Fruit fly (Drosophila melanogaster) whole organism, prepupa: ENCODE results near the gene CG11892.

Experiments used
- CG10631 ChIP-seq: fragments of 200-800 bp; sonication (Bioruptor generic); optimal IDR thresholded peaks from 2 replicates; lab custom pipeline; 2016; ENCODE audit warnings: missing biosample characterization, missing genetic modification characterization
- CG11294 ChIP-seq: fragments of 200-800 bp; sonication (Bioruptor generic); IDR thresholded peaks from 2 replicates; pipeline ENCODE4 v1.3.6; 2022; ENCODE audit warnings: missing biosample characterization, missing genetic modification characterization
- CG11762 ChIP-seq: fragments of 200-800 bp; sonication (Bioruptor generic); optimal IDR thresholded peaks from 3 replicates; lab custom pipeline; 2016; ENCODE audit warnings: missing biosample characterization, missing genetic modification characterization; ENCODE audit not compliant: insufficient read depth
- CG15336 ChIP-seq: fragments of 200-800 bp; sonication (Bioruptor generic); IDR thresholded peaks from 2 replicates; pipeline ENCODE4 v1.3.6; 2022; ENCODE audit warnings: missing biosample characterization, missing genetic modification characterization
- CG1621 ChIP-seq: fragments of 200-800 bp; sonication (Bioruptor generic); optimal IDR thresholded peaks from 3 replicates; lab custom pipeline; 2018; ENCODE audit warnings: missing biosample characterization, mild to moderate bottlenecking, missing genetic modification characterization
- CG16779 ChIP-seq: fragments of 200-800 bp; sonication (Bioruptor generic); optimal IDR thresholded peaks from 3 replicates; lab custom pipeline; 2017; ENCODE audit warnings: missing biosample characterization, mild to moderate bottlenecking, missing genetic modification characterization
- CG3032 ChIP-seq: fragments of 200-800 bp; optimal IDR thresholded peaks from 2 replicates; lab custom pipeline; 2019; ENCODE audit warnings: missing biosample characterization, mild to moderate bottlenecking, missing genetic modification characterization, moderate library complexity
- CG31627 ChIP-seq: fragments of 200-800 bp; sonication (Bioruptor generic); optimal IDR thresholded peaks from 3 replicates; lab custom pipeline; 2016; ENCODE audit warnings: missing biosample characterization, missing genetic modification characterization
- CG6276 ChIP-seq: fragments of 200-800 bp; sonication (Bioruptor generic); optimal IDR thresholded peaks from 2 replicates; lab custom pipeline; 2017; ENCODE audit warnings: missing biosample characterization, mild to moderate bottlenecking, missing genetic modification characterization
- CG6792 ChIP-seq: fragments of 200-800 bp; sonication (Bioruptor generic); optimal IDR thresholded peaks from 3 replicates; lab custom pipeline; 2016; ENCODE audit warnings: missing biosample characterization, missing genetic modification characterization
- CG8632 ChIP-seq: fragments of 200-800 bp; sonication (Bioruptor generic); optimal IDR thresholded peaks from 3 replicates; lab custom pipeline; 2016; ENCODE audit warnings: missing biosample characterization, missing genetic modification characterization
- CG9139 ChIP-seq: fragments of 200-800 bp; sonication (Bioruptor generic); optimal IDR thresholded peaks from 3 replicates; lab custom pipeline; 2017; ENCODE audit warnings: missing biosample characterization, mild to moderate bottlenecking, missing genetic modification characterization
- Ets96B ChIP-seq: fragments of 200-800 bp; optimal IDR thresholded peaks from 2 replicates; lab custom pipeline; 2019; ENCODE audit warnings: missing biosample characterization, mild to moderate bottlenecking, missing genetic modification characterization, moderate library complexity
- Gug ChIP-seq: fragments of 200-800 bp; sonication (Bioruptor generic); IDR thresholded peaks from 2 replicates; pipeline ENCODE4 v1.3.6; 2022; ENCODE audit warnings: missing biosample characterization, missing genetic modification characterization
- Hr38 ChIP-seq: sonication (Bioruptor generic); optimal IDR thresholded peaks from 2 replicates; lab custom pipeline; 2016; ENCODE audit warnings: missing biosample characterization, missing genetic modification characterization
- Met ChIP-seq: fragments of 200-800 bp; sonication (Bioruptor generic); optimal IDR thresholded peaks from 3 replicates; lab custom pipeline; 2016; ENCODE audit warnings: missing biosample characterization, missing genetic modification characterization
- Sox102F ChIP-seq: fragments of 200-800 bp; sonication (Bioruptor generic); optimal IDR thresholded peaks from 2 replicates; lab custom pipeline; 2016; ENCODE audit warnings: missing biosample characterization, mild to moderate bottlenecking, missing genetic modification characterization
- Sox14 ChIP-seq: fragments of 200-800 bp; sonication (Bioruptor generic); optimal IDR thresholded peaks from 3 replicates; lab custom pipeline; 2016; ENCODE audit warnings: missing biosample characterization, missing genetic modification characterization
- achi ChIP-seq: fragments of 200-800 bp; sonication (Bioruptor generic); optimal IDR thresholded peaks from 3 replicates; lab custom pipeline; 2016; ENCODE audit warnings: missing biosample characterization, missing genetic modification characterization
- eg ChIP-seq: fragments of 200-800 bp; sonication (Bioruptor generic); IDR thresholded peaks from 3 replicates; pipeline ENCODE4 v1.3.6; 2022; ENCODE audit warnings: missing biosample characterization, missing genetic modification characterization
- fd59A ChIP-seq: fragments of 200-800 bp; sonication (Bioruptor generic); optimal IDR thresholded peaks from 2 replicates; lab custom pipeline; 2017; ENCODE audit warnings: missing biosample characterization, mild to moderate bottlenecking, missing genetic modification characterization, missing genetic modification reagents
- fd85E ChIP-seq: fragments of 200-800 bp; sonication (Bioruptor generic); optimal IDR thresholded peaks from 3 replicates; lab custom pipeline; 2016; ENCODE audit warnings: missing biosample characterization, missing genetic modification characterization
- fkh ChIP-seq: fragments of 200-800 bp; sonication (Bioruptor generic); optimal IDR thresholded peaks from 3 replicates; lab custom pipeline; 2017; ENCODE audit warnings: missing biosample characterization, mild to moderate bottlenecking, missing genetic modification characterization, moderate library complexity
- pdm3 ChIP-seq: fragments of 200-800 bp; sonication (Bioruptor generic); optimal IDR thresholded peaks from 3 replicates; lab custom pipeline; 2016; ENCODE audit warnings: missing biosample characterization, missing genetic modification characterization
- salr ChIP-seq, 2 experiments: fragments of 200-800 bp; sonication (Bioruptor generic); optimal IDR thresholded peaks; 3 replicates each; lab custom pipeline; 2016 to 2018; ENCODE audit warnings: missing biosample characterization in 2 of 2, missing genetic modification characterization in 2 of 2, mild to moderate bottlenecking in 1 of 2
- spab ChIP-seq: fragments of 200-800 bp; sonication (Bioruptor generic); optimal IDR thresholded peaks from 2 replicates; lab custom pipeline; 2017; ENCODE audit warnings: missing biosample characterization, mild to moderate bottlenecking, missing genetic modification characterization, missing genetic modification reagents
- ss ChIP-seq, 2 experiments: fragments of 200-800 bp; sonication (Bioruptor generic); optimal IDR thresholded peaks; 2 replicates in 1 of 2; 3 replicates in 1 of 2; lab custom pipeline; 2017 to 2018; ENCODE audit warnings: mild to moderate bottlenecking in 2 of 2, missing biosample characterization in 2 of 2, missing genetic modification characterization in 2 of 2, moderate library complexity in 1 of 2
- svp ChIP-seq: fragments of 200-800 bp; sonication (Bioruptor generic); peaks from one replicate; lab custom pipeline; 2016; ENCODE audit warnings: missing biosample characterization, missing genetic modification characterization
- vri ChIP-seq: fragments of 200-800 bp; sonication (Bioruptor generic); optimal IDR thresholded peaks from 3 replicates; lab custom pipeline; 2016; ENCODE audit warnings: missing biosample characterization, mild to moderate bottlenecking, missing genetic modification characterization

Gene CG11892

DNA sequence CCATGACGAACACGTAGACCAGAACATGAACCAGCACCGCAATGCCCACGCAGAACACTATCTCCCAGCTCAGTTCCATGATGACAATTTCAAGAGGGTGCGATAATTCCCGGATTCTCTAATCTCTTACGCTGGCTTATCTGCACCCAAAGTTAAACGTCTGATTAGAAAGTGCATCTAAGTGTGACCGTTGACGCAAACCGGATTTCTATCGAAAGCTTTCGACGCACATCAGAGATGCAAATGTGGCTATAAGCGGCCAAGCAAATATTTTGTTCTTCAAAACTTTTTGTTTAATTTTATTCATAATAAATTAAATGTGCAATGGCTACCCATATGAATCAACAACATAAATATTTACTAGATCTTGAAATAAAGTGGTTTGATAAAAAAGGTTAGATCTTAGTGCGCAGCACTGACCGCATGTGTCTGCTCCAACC, 19.0 kb upstream of the CG11892 start, which contains the start of the genes Kdsr and CG11858 (continued):
- no peak for TF ChIP-seq CG6276 (GFP tag; lab: Kevin White, UChicago)
- TF ChIP-seq CG6792 (GFP tag; lab: Kevin White, UChicago) = no peak
- TF ChIP-seq achi (GFP tag; lab: Kevin White, UChicago) = peak; percentile 36
- TF ChIP-seq CG11762 (GFP tag; lab: Kevin White, UChicago) = no peak
- no peak for TF ChIP-seq CG8632 (GFP tag; lab: Kevin White, UChicago)
- TF ChIP-seq CG3032 = peak; percentile 58
- peak; percentile 65 for TF ChIP-seq Gug
- TF ChIP-seq svp (GFP tag; lab: Kevin White, UChicago) = peak; percentile 95
- TF ChIP-seq Met = no peak

DNA sequence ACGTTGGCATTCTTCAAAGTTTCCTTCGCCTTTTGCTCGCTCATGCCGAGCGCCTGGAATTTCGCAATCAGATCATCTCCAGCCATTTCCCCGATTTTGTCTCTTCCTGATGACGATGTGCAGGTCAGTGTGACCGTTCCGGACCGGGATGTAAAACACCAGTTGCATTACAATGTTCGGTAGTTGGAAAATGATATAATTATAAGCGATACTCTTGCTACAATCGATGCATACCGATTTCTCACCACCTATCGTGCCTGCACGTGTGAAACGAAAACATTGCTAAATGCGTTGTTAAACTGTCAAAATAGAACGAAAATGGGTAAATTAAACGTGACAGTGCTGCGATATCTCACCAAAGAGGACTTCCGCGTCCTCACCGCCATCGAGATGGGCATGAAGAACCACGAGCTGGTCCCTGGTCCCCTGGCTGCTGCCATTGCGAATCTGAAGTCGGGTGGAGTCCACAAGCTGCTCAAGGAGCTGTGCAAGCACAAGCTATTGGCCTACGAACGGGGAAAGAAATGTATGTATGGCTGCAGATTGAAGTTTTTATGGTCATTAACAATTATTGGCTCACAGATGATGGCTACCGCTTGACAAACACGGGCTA, 15.7 kb upstream of the CG11892 start, which contains the start of the genes GlnRS and RIOK2:
Gene GlnRS, minus strand, starts transcription at position 133 of the 613 bp plus-strand sequence.
Gene RIOK2, plus strand, starts transcription at position 256 of the 613 bp plus-strand sequence.
- TF ChIP-seq CG15336 = peak; percentile 31; the same call in 1 of the 2 replicates
- peak; percentile 45 for TF ChIP-seq achi (GFP tag; lab: Kevin White, UChicago)
- no peak for TF ChIP-seq Sox102F (GFP tag; lab: Kevin White, UChicago)
- TF ChIP-seq CG1621 = peak; percentile 33

DNA sequence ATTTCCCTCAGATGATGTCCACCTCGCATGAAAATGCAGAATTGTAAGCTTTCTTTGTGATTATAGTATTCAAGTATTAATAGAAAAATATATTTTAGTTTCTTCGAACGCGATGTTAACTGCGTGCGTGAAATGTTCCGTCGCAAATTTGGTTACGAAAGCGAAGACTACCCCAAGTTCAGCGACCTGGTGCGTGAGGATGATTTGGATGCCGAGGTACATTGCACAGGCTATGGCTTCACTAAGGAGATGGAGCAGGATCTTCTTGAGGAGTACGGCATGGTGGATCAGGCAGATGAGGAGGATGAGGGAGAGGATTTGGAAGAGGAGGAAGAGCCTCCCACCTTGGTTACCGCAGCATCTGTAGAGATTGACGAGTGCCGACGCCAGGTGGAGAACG, 14.6 kb upstream of the CG11892 start:
- TF ChIP-seq salr (GFP tag; optimal IDR thresholded peaks at IDR 0.05; lab: Kevin White, UChicago) (no peak), Sox14 (GFP tag; lab: Kevin White, UChicago) (no peak), Gug (no peak), eg (GFP tag; lab: Robert Waterston, UW) (no peak), CG9139 (GFP tag; lab: Kevin White, UChicago) (no peak), achi (GFP tag; lab: Kevin White, UChicago) (no peak), pdm3 (GFP tag; lab: Kevin White, UChicago) (no peak), ss (GFP tag; optimal IDR thresholded peaks at IDR 0.05; lab: Kevin White, UChicago) (no peak)

DNA sequence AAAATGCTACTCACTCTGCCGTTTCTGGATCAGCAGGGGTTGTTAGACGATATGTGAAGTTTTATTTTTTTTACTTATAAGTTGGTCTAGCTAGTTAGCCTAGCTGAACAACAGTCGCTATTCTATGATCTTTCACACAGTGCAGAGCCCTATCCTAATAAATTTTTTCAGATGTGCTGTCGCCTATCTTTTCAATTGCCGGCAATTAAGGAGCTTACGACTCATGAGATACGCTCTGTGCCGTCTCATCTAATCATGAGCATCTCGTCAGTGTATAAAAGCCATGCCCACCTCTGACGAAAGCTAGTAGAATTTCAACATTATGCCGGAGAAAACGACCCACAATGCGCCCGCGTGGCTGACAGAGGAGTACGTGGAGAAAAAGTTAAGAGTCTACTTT, 11.4 kb upstream of the CG11892 start, which contains the start of the genes CG11889 and CG11891:
Gene CG11889, plus strand, starts transcription at position 301 of the 400 bp plus-strand sequence.
Gene CG11891, plus strand, starts transcription at position 301 of the 400 bp plus-strand sequence.
- no peak for TF ChIP-seq fd59A (GFP tag; lab: Kevin White, UChicago)
- no peak for TF ChIP-seq CG6792 (GFP tag; lab: Kevin White, UChicago)
- TF ChIP-seq CG6276 (GFP tag; lab: Kevin White, UChicago) = no peak
- TF ChIP-seq svp (GFP tag; lab: Kevin White, UChicago) = no peak
- TF ChIP-seq, all 60 proteins: peak for 0

DNA sequence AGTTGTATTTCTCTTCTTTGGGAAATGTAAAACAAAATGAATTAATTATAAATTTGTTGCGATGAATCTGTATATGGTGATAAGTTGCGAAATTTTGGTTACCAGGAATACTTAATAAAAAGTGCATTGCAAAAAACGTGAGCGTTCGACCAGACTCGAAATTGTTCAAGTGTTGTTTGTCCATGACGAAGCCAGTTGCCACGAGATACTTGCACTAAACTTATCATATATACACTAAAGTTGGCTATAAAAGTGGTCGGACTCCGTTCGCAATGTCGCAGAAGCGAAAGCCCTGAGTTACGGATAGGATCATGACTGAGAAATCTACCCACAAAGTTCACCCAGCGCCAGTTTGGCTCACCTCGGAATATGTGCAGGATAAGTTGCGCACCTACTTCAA, 7.8 kb upstream of the CG11892 start, which contains the start of gene CG11878:
Gene CG11878, plus strand, starts transcription at position 301 of the 400 bp plus-strand sequence.
- no peak for TF ChIP-seq CG31627 (GFP tag; lab: Kevin White, UChicago)
- TF ChIP-seq CG11294 (GFP tag; lab: Robert Waterston, UW) = no peak
- TF ChIP-seq Ets96B (tag; lab: Kevin White, UChicago) = no peak
- no peak for TF ChIP-seq Hr38 (GFP tag; lab: Kevin White, UChicago)
- TF ChIP-seq CG10631 = no peak

DNA sequence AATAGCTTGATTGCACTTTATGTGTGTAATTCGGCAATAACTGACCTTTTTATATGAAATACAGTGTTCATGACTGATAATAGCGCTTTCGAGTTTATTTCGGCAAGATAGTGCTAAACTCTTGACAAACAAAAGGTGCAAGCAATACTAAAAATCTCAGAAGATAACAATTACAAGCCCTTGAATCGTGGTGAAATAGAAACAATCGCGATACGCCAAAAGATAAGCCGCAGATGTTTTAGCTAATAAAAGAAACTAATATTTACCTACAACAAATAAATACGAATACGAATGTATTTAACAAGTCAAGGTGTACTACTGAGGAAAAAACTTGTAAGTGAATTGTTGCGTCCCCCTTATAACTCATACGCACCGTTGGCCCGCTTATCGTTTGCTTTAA, 6.1 kb upstream of the CG11892 start:
- TF ChIP-seq fkh (GFP tag; lab: Kevin White, UChicago) (peak; percentile 71), eg (GFP tag; lab: Robert Waterston, UW) (no peak), spab (no peak), fd85E (GFP tag; lab: Kevin White, UChicago) (no peak), vri (GFP tag; lab: Kevin White, UChicago) (peak; percentile 63), CG16779 (tag; lab: Kevin White, UChicago) (peak; percentile 2)
